Worm (Caenorhabditis elegans) whole organism, mixed stage, embryonic: ENCODE data around the gene apb-1.

Source experiments
- blmp-1 ChIP-seq: fragments of 150-350 bp; optimal IDR thresholded peaks from 2 replicates; lab custom pipeline; 2014; ENCODE audit warnings: missing biosample characterization, missing genetic modification characterization
- ham-2 ChIP-seq: fragments of 200-800 bp; sonication (Bioruptor generic); optimal IDR thresholded peaks from 2 replicates; lab custom pipeline; 2018; ENCODE audit warnings: mild to moderate bottlenecking, missing genetic modification characterization, missing compliant biosample characterization
- lin-13 ChIP-seq: fragments of 150-350 bp; optimal IDR thresholded peaks from 2 replicates; lab custom pipeline; 2014; ENCODE audit warnings: missing biosample characterization, missing genetic modification characterization
- lsy-2 ChIP-seq: fragments of 150-350 bp; optimal IDR thresholded peaks from 2 replicates; lab custom pipeline; 2014; ENCODE audit warnings: missing biosample characterization, missing genetic modification characterization
- nhr-237 ChIP-seq: fragments of 150-350 bp; optimal IDR thresholded peaks from 2 replicates; lab custom pipeline; 2014; ENCODE audit warnings: missing biosample characterization, missing genetic modification characterization
- nhr-28 ChIP-seq: fragments of 150-350 bp; optimal IDR thresholded peaks from 2 replicates; lab custom pipeline; 2014; ENCODE audit warnings: missing biosample characterization, missing genetic modification characterization
- pha-4 ChIP-seq: fragments of 150-350 bp; optimal IDR thresholded peaks from 2 replicates; lab custom pipeline; 2018; ENCODE audit warnings: missing biosample characterization, missing genetic modification reagents, missing genetic modification characterization
- snpc-4 ChIP-seq: fragments of 150-350 bp; optimal IDR thresholded peaks from 2 replicates; lab custom pipeline; 2014; ENCODE audit warnings: missing biosample characterization, missing genetic modification characterization
- unc-39 ChIP-seq: fragments of 150-350 bp; optimal IDR thresholded peaks from 2 replicates; lab custom pipeline; 2014; ENCODE audit warnings: missing biosample characterization, missing genetic modification characterization
- unc-62 ChIP-seq: fragments of 150-350 bp; optimal IDR thresholded peaks from 2 replicates; lab custom pipeline; 2014; ENCODE audit warnings: missing biosample characterization, missing genetic modification reagents, missing genetic modification characterization
- ztf-11 ChIP-seq: fragments of 150-350 bp; optimal IDR thresholded peaks from 2 replicates; lab custom pipeline; 2014; ENCODE audit warnings: missing biosample characterization, missing genetic modification characterization

DNA sequence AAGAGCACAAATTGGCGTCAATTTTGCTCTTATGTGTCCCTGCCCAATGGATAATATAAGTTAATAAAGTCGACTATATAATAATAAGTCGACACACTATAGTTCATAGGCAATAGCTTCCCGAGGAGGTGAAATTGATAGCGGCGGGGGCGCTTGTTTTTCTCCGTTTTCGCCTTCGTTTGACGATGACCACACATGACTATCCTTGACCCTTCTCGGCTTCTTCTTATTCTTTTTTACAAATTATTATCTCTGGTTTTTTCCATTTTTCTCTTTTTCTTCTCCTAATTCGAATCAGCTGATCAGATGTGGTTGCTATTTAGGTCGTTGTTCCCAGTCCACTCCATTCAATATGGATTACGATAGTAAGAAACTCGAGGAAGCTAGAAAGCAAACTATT is 31.9 kb upstream of the apb-1 start, which contains the start of gene acbp-8:
- TF ChIP-seq unc-62 (GFP tag; lab: Kevin White, UChicago) (no peak), snpc-4 (tag; lab: Kevin White, UChicago) (no peak), unc-39 (no peak), nhr-237 (tag; lab: Kevin White, UChicago) (no peak), nhr-28 (tag; lab: Kevin White, UChicago) (no peak), blmp-1 (tag; lab: Kevin White, UChicago) (no peak), lin-13 (tag; lab: Kevin White, UChicago) (no peak), ztf-11 (tag; lab: Kevin White, UChicago) (no peak), ham-2 (GFP tag; lab: Kevin White, UChicago) (no peak), lsy-2 (tag; lab: Kevin White, UChicago) (no peak), pha-4 (tag; lab: Kevin White, UChicago) (no peak)
